Worm (Caenorhabditis elegans) whole organism, L4 larva: Measurements from ENCODE around the gene K11H3.3.

Experiments
- F10B5.3 ChIP-seq: sonication (generic microtip); optimal IDR thresholded peaks from 2 replicates; lab custom pipeline; 2016; ENCODE audit warnings: mild to moderate bottlenecking, missing genetic modification characterization, missing compliant biosample characterization
- F37D6.2 ChIP-seq: sonication (generic microtip); optimal IDR thresholded peaks from 2 replicates; lab custom pipeline; 2016; ENCODE audit warnings: mild to moderate bottlenecking, missing genetic modification characterization, missing compliant biosample characterization
- F49E8.2 ChIP-seq: sonication (generic microtip); optimal IDR thresholded peaks from 2 replicates; lab custom pipeline; 2016; ENCODE audit warnings: missing compliant biosample characterization, mild to moderate bottlenecking, missing genetic modification characterization, borderline replicate concordance
- Y105C5A.15 ChIP-seq: fragments of 200-800 bp; sonication (Bioruptor generic); IDR thresholded peaks from 2 replicates; pipeline ENCODE4 v1.3.6; 2022; ENCODE audit warnings: missing genetic modification characterization, missing compliant biosample characterization
- Y48G9A.11 ChIP-seq: fragments of 200-800 bp; sonication (Bioruptor generic); IDR thresholded peaks from 2 replicates; pipeline ENCODE4 v1.3.6; 2022; ENCODE audit warnings: missing genetic modification reagents, missing genetic modification characterization, missing compliant biosample characterization
- Y75B8A.6 ChIP-seq: fragments of 200-800 bp; sonication (Bioruptor generic); IDR thresholded peaks from 2 replicates; pipeline ENCODE4 v1.3.6; 2022; ENCODE audit warnings: missing genetic modification reagents, missing genetic modification characterization, missing compliant biosample characterization
- ZK337.2 ChIP-seq: fragments of 200-800 bp; sonication (Bioruptor generic); IDR thresholded peaks from 2 replicates; pipeline ENCODE4 v1.3.6; 2022; ENCODE audit warnings: missing genetic modification reagents, missing genetic modification characterization, missing compliant biosample characterization
- aha-1 ChIP-seq: fragments of 150-350 bp; peaks from one replicate; lab custom pipeline; 2014; ENCODE audit warnings: missing biosample characterization, missing genetic modification characterization
- attf-4 ChIP-seq: sonication (generic microtip); optimal IDR thresholded peaks from 3 replicates; lab custom pipeline; 2017; ENCODE audit warnings: missing biosample characterization, missing genetic modification characterization
- ceh-20 ChIP-seq: fragments of 200-800 bp; sonication (Bioruptor generic); IDR thresholded peaks from 2 replicates; pipeline ENCODE4 v1.3.6; 2022; ENCODE audit warnings: missing genetic modification reagents, missing genetic modification characterization, missing compliant biosample characterization
- ceh-28 ChIP-seq: fragments of 150-350 bp; optimal IDR thresholded peaks from 2 replicates; lab custom pipeline; 2014; ENCODE audit warnings: missing biosample characterization, missing genetic modification reagents, missing genetic modification characterization
- ceh-32 ChIP-seq: sonication (generic microtip); optimal IDR thresholded peaks from 2 replicates; lab custom pipeline; 2016; ENCODE audit warnings: mild to moderate bottlenecking, missing genetic modification characterization, missing compliant biosample characterization; ENCODE audit not compliant: poor library complexity
- ceh-44 ChIP-seq: fragments of 200-800 bp; sonication (Bioruptor generic); IDR thresholded peaks from 2 replicates; pipeline ENCODE4 v1.3.6; 2022; ENCODE audit warnings: missing genetic modification reagents, missing genetic modification characterization, missing compliant biosample characterization
- ceh-82 ChIP-seq: sonication (generic microtip); optimal IDR thresholded peaks from 2 replicates; lab custom pipeline; 2017; ENCODE audit warnings: missing biosample characterization, missing genetic modification characterization
- ces-1 ChIP-seq: fragments of 150-350 bp; sonication (generic microtip); optimal IDR thresholded peaks from 4 replicates; lab custom pipeline; 2014; ENCODE audit warnings: missing biosample characterization, missing genetic modification reagents, missing genetic modification characterization
- cey-2 ChIP-seq: sonication (generic microtip); optimal IDR thresholded peaks from 3 replicates; lab custom pipeline; 2017; ENCODE audit warnings: missing genetic modification characterization, mild to moderate bottlenecking, missing compliant biosample characterization, antibody characterized with exemption, borderline replicate concordance; ENCODE audit not compliant: insufficient read depth
- daf-12 ChIP-seq: fragments of 150-350 bp; optimal IDR thresholded peaks from 2 replicates; lab custom pipeline; 2014; ENCODE audit warnings: missing biosample characterization, missing genetic modification reagents, missing genetic modification characterization
- daf-16 ChIP-seq, 3 experiments: sonication (generic microtip); optimal IDR thresholded peaks; 2 replicates each; lab custom pipeline; 2016 to 2017; ENCODE audit warnings: missing genetic modification characterization in 3 of 3, missing genetic modification reagents in 3 of 3, mild to moderate bottlenecking in 2 of 3, missing compliant biosample characterization in 2 of 3, missing biosample characterization in 1 of 3, moderate library complexity in 1 of 3
- daf-8 ChIP-seq: fragments of 200-800 bp; sonication (Bioruptor generic); IDR thresholded peaks from 2 replicates; pipeline ENCODE4 v1.3.6; 2022; ENCODE audit warnings: missing genetic modification characterization, missing compliant biosample characterization
- duxl-1 ChIP-seq: sonication (generic microtip); optimal IDR thresholded peaks from 2 replicates; lab custom pipeline; 2016; ENCODE audit warnings: mild to moderate bottlenecking, missing genetic modification characterization, moderate library complexity, missing compliant biosample characterization; ENCODE audit not compliant: poor library complexity
- dve-1 ChIP-seq: sonication (generic microtip); optimal IDR thresholded peaks from 2 replicates; lab custom pipeline; 2017; ENCODE audit warnings: antibody characterized with exemption, mild to moderate bottlenecking, missing genetic modification characterization, missing compliant biosample characterization; ENCODE audit not compliant: insufficient read depth
- egl-43 ChIP-seq: fragments of 200-800 bp; sonication (Bioruptor generic); IDR thresholded peaks from 2 replicates; pipeline ENCODE4 v1.3.6; 2022; ENCODE audit warnings: missing genetic modification reagents, missing genetic modification characterization, missing compliant biosample characterization
- fkh-10 ChIP-seq: fragments of 150-350 bp; optimal IDR thresholded peaks from 2 replicates; lab custom pipeline; 2014; ENCODE audit warnings: missing biosample characterization, missing genetic modification reagents, missing genetic modification characterization
- gei-8 ChIP-seq: fragments of 200-800 bp; sonication (Bioruptor generic); optimal IDR thresholded peaks from 2 replicates; lab custom pipeline; 2018; ENCODE audit warnings: mild to moderate bottlenecking, missing genetic modification characterization, missing compliant biosample characterization
- hif-1 ChIP-seq, 2 experiments: sonication (generic microtip); optimal IDR thresholded peaks; 2 replicates each; lab custom pipeline; 2016 to 2017; ENCODE audit warnings: missing compliant biosample characterization in 2 of 2, missing genetic modification characterization in 2 of 2, missing genetic modification reagents in 2 of 2, missing genotype in 2 of 2, mild to moderate bottlenecking in 1 of 2
- hlh-11 ChIP-seq: fragments of 200-800 bp; sonication (Bioruptor generic); optimal IDR thresholded peaks from 2 replicates; lab custom pipeline; 2018; ENCODE audit warnings: mild to moderate bottlenecking, missing genetic modification characterization, missing compliant biosample characterization
- lin-13 ChIP-seq: fragments of 150-350 bp; optimal IDR thresholded peaks from 2 replicates; lab custom pipeline; 2014; ENCODE audit warnings: missing biosample characterization, missing genetic modification reagents, missing genetic modification characterization
- lin-15B ChIP-seq: fragments of 150-350 bp; sonication (generic microtip); optimal IDR thresholded peaks from 3 replicates; lab custom pipeline; 2014; ENCODE audit warnings: missing biosample characterization, missing genetic modification characterization
- lin-29 ChIP-seq: fragments of 200-800 bp; sonication (Bioruptor generic); IDR thresholded peaks from 2 replicates; pipeline ENCODE4 v1.3.6; 2022; ENCODE audit warnings: missing genetic modification reagents, missing genetic modification characterization, missing compliant biosample characterization
- lsy-2 ChIP-seq, 2 experiments: fragments of 150-350 bp in 1 of 2; sonication (generic microtip) in 1 of 2; optimal IDR thresholded peaks; 2 replicates each; lab custom pipeline; 2014 to 2017; ENCODE audit warnings: missing biosample characterization in 2 of 2, missing genetic modification characterization in 2 of 2
- madf-9 ChIP-seq: fragments of 200-800 bp; sonication (Bioruptor generic); conservative IDR thresholded peaks from 2 replicates; pipeline ENCODE4 v1.3.6; 2022; ENCODE audit warnings: missing genetic modification reagents, missing genetic modification characterization, missing compliant biosample characterization
- mdl-1 ChIP-seq, 2 experiments: fragments of 150-350 bp in 1 of 2; sonication (generic microtip) in 1 of 2; optimal IDR thresholded peaks; 2 replicates each; lab custom pipeline; 2014 to 2017; ENCODE audit warnings: missing biosample characterization in 2 of 2, missing genetic modification characterization in 2 of 2
- mxl-2 ChIP-seq: fragments of 200-800 bp; sonication (Bioruptor generic); conservative IDR thresholded peaks from 2 replicates; pipeline ENCODE4 v1.3.6; 2022; ENCODE audit warnings: missing genetic modification reagents, missing genetic modification characterization, missing compliant biosample characterization
- nhr-10 ChIP-seq: fragments of 150-350 bp; optimal IDR thresholded peaks from 2 replicates; lab custom pipeline; 2014; ENCODE audit warnings: missing biosample characterization, missing genetic modification characterization
- nhr-111 ChIP-seq: fragments of 200-800 bp; sonication (Bioruptor generic); optimal IDR thresholded peaks from 2 replicates; lab custom pipeline; 2018; ENCODE audit warnings: mild to moderate bottlenecking, missing genetic modification characterization, missing compliant biosample characterization
- nhr-25 ChIP-seq: sonication (generic microtip); optimal IDR thresholded peaks from 2 replicates; lab custom pipeline; 2017; ENCODE audit warnings: missing genetic modification characterization, mild to moderate bottlenecking, missing compliant biosample characterization, antibody characterized with exemption, moderate library complexity, borderline replicate concordance; ENCODE audit not compliant: insufficient read depth
- nhr-28 ChIP-seq: fragments of 150-350 bp; optimal IDR thresholded peaks from 2 replicates; lab custom pipeline; 2014; ENCODE audit warnings: missing biosample characterization, missing genetic modification characterization
- nhr-42 ChIP-seq: fragments of 200-800 bp; sonication (Bioruptor generic); IDR thresholded peaks from 2 replicates; pipeline ENCODE4 v1.3.6; 2022; ENCODE audit warnings: missing genetic modification characterization, missing compliant biosample characterization
- nhr-48 ChIP-seq: sonication (generic microtip); optimal IDR thresholded peaks from 2 replicates; lab custom pipeline; 2016; ENCODE audit warnings: mild to moderate bottlenecking, missing genetic modification characterization, missing compliant biosample characterization
- nhr-6 ChIP-seq: fragments of 150-350 bp; optimal IDR thresholded peaks from 2 replicates; lab custom pipeline; 2014; ENCODE audit warnings: missing biosample characterization, missing genetic modification characterization
- nhr-76 ChIP-seq: fragments of 150-350 bp; optimal IDR thresholded peaks from 2 replicates; lab custom pipeline; 2014; ENCODE audit warnings: missing biosample characterization, missing genetic modification characterization
- php-3 ChIP-seq: fragments of 200-800 bp; sonication (Bioruptor generic); IDR thresholded peaks from 2 replicates; pipeline ENCODE4 v1.3.6; 2022; ENCODE audit warnings: missing genetic modification reagents, missing genetic modification characterization, missing compliant biosample characterization
- rbr-2 ChIP-seq: sonication (generic microtip); optimal IDR thresholded peaks from 2 replicates; lab custom pipeline; 2016; ENCODE audit warnings: missing genotype, missing genetic modification characterization, missing compliant biosample characterization
- spr-3 ChIP-seq: fragments of 200-800 bp; sonication (Bioruptor generic); optimal IDR thresholded peaks from 2 replicates; lab custom pipeline; 2018; ENCODE audit warnings: mild to moderate bottlenecking, missing genetic modification characterization, missing compliant biosample characterization
- tra-1 ChIP-seq: fragments of 200-800 bp; sonication (Bioruptor generic); IDR thresholded peaks from 2 replicates; pipeline ENCODE4 v1.3.6; 2022; ENCODE audit warnings: missing genetic modification reagents, missing genetic modification characterization, missing compliant biosample characterization
- unc-130 ChIP-seq: sonication (generic microtip); optimal IDR thresholded peaks from 2 replicates; lab custom pipeline; 2016; ENCODE audit warnings: missing genetic modification reagents, missing genetic modification characterization, missing compliant biosample characterization
- zag-1 ChIP-seq: fragments of 150-350 bp; optimal IDR thresholded peaks from 2 replicates; lab custom pipeline; 2014; ENCODE audit warnings: missing biosample characterization, missing genetic modification characterization
- zfp-2 ChIP-seq: sonication (generic microtip); optimal IDR thresholded peaks from 2 replicates; lab custom pipeline; 2016; ENCODE audit warnings: mild to moderate bottlenecking, missing genetic modification characterization, missing compliant biosample characterization
- zip-11 ChIP-seq: fragments of 200-800 bp; sonication (Bioruptor generic); IDR thresholded peaks from 2 replicates; pipeline ENCODE4 v1.3.6; 2022; ENCODE audit warnings: missing genetic modification characterization, missing compliant biosample characterization
- zip-2 ChIP-seq: fragments of 150-350 bp; optimal IDR thresholded peaks from 2 replicates; lab custom pipeline; 2014; ENCODE audit warnings: missing biosample characterization, missing genetic modification characterization

K11H3.3 gene

DNA sequence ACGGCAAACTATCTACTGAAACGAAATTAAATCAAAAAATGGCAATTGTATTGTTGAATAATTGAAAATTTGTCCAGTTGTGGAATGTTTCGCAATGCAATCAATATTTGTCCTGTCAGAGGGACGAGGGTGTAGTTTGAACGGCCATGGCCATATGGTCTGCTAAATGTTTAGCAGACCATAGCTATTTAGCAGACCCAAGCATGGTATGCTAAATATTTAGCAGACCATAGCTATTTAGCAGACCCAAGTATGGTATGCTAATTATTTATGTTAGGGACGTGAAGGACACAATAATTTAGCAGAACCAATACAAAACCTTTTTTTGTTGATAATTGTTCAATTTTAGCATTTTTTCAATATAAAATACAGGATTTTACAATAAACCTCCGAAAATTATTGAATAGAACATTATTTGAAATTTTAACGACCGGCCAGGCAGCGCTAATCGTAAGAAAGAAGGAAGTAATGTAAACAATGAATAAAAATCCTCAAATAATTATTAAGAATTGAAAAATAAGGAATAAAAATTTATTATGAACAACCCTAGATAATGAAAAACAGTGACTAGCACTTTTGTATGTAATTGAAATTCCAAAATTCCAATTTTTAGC, 46.5 kb upstream of the K11H3.3 start, which contains the start of gene riok-3:
Gene riok-3, minus strand, starts transcription at position 15 of the 614 bp plus-strand sequence.
- TF ChIP-seq mxl-2 = no peak
- peak; percentile 1 for TF ChIP-seq dve-1 (tag; lab: Kevin White, UChicago)
- TF ChIP-seq hlh-11 (tag; lab: Kevin White, UChicago) = peak; percentile 1
- no peak for TF ChIP-seq ceh-44 (GFP tag; lab: Robert Waterston, UW)
- TF ChIP-seq hif-1 (tag; optimal IDR thresholded peaks at IDR 0.05; lab: Kevin White, UChicago) = no peak
- no peak for TF ChIP-seq cey-2 (tag; lab: Kevin White, UChicago)
- TF ChIP-seq nhr-76 = no peak
- no peak for TF ChIP-seq fkh-10 (GFP tag; lab: Kevin White, UChicago)
- TF ChIP-seq F49E8.2 = no peak
- TF ChIP-seq tra-1 = no peak
- TF ChIP-seq ces-1 (GFP tag; lab: Kevin White, UChicago) = no peak
- TF ChIP-seq nhr-48 (tag; lab: Kevin White, UChicago) = no peak
- peak in 1 of 2 experiments; percentile 51 for TF ChIP-seq lsy-2 (tag; optimal IDR thresholded peaks at IDR 0.05; lab: Kevin White, UChicago)
- no peak for TF ChIP-seq nhr-111 (GFP tag; lab: Kevin White, UChicago)
- TF ChIP-seq ceh-28 (tag; lab: Kevin White, UChicago) = no peak
- no peak for TF ChIP-seq nhr-42 (GFP tag; lab: Robert Waterston, UW)
- no peak for TF ChIP-seq ceh-82
- peak; percentile 55; the same call in 1 of the 2 replicates for TF ChIP-seq php-3 (GFP tag; lab: Robert Waterston, UW)
- no peak for TF ChIP-seq F10B5.3 (tag; lab: Kevin White, UChicago)
- TF ChIP-seq zip-2 (tag; lab: Kevin White, UChicago) = peak; percentile 87
- TF ChIP-seq Y75B8A.6 (GFP tag; lab: Robert Waterston, UW) = no peak
- TF ChIP-seq lin-29 (GFP tag; lab: Robert Waterston, UW) = no peak
- TF ChIP-seq egl-43 (GFP tag; lab: Robert Waterston, UW) = no peak
- TF ChIP-seq zip-11 = no peak
- TF ChIP-seq ceh-20 (GFP tag; lab: Robert Waterston, UW) = no peak
- no peak for TF ChIP-seq zfp-2 (tag; lab: Kevin White, UChicago)
- no peak for TF ChIP-seq ZK337.2 (GFP tag; lab: Robert Waterston, UW)
- no peak for TF ChIP-seq rbr-2 (tag; lab: Kevin White, UChicago)
- TF ChIP-seq attf-4 (tag; lab: Kevin White, UChicago) = no peak
- no peak for TF ChIP-seq duxl-1 (tag; lab: Kevin White, UChicago)
- TF ChIP-seq daf-12 (tag; lab: Kevin White, UChicago) = no peak
- no peak for TF ChIP-seq nhr-6
- no peak for TF ChIP-seq daf-8
- TF ChIP-seq lin-13 (GFP tag; lab: Kevin White, UChicago) = no peak
- no peak for TF ChIP-seq lin-15B (tag; lab: Kevin White, UChicago)
- no peak for TF ChIP-seq madf-9 (GFP tag; lab: Robert Waterston, UW)
- no peak for TF ChIP-seq unc-130
- TF ChIP-seq ceh-32 (tag; lab: Kevin White, UChicago) = no peak
- TF ChIP-seq nhr-10 (tag; lab: Kevin White, UChicago) = no peak
- TF ChIP-seq spr-3 (GFP tag; lab: Kevin White, UChicago) = no peak
- no peak for TF ChIP-seq Y105C5A.15 (GFP tag; lab: Robert Waterston, UW)
- no peak for TF ChIP-seq mdl-1 (tag; optimal IDR thresholded peaks at IDR 0.05; lab: Kevin White, UChicago)
- TF ChIP-seq F37D6.2 (tag; lab: Kevin White, UChicago) = no peak
- TF ChIP-seq Y48G9A.11 (GFP tag; lab: Robert Waterston, UW) = no peak
- TF ChIP-seq nhr-28 = peak; percentile 12
- TF ChIP-seq aha-1 = no peak
- no peak for TF ChIP-seq nhr-25 (tag; lab: Kevin White, UChicago)
- TF ChIP-seq gei-8 (GFP tag; lab: Kevin White, UChicago) = peak; percentile 18
- no peak for TF ChIP-seq daf-16 (GFP tag; optimal IDR thresholded peaks at IDR 0.05; lab: Kevin White, UChicago)
- no peak for TF ChIP-seq daf-16 (tag; optimal IDR thresholded peaks at IDR 0.05; lab: Kevin White, UChicago)
- TF ChIP-seq zag-1 (tag; lab: Kevin White, UChicago) = no peak
